Worm (Caenorhabditis elegans): ENCODE measurements around the gene dop-2.

ce11 chrV:9633313-9633712 lies 25.0 kb downstream of the dop-2 start, which contains the start of gene col-147:
- TF ChIP-seq him-1 (tag; optimal IDR thresholded peaks at IDR 0.05) (no peak), dao-5 (tag; optimal IDR thresholded peaks at IDR 0.05) (no peak)
